Fruit fly (Drosophila melanogaster): ENCODE results near the gene CG32536.

DNA sequence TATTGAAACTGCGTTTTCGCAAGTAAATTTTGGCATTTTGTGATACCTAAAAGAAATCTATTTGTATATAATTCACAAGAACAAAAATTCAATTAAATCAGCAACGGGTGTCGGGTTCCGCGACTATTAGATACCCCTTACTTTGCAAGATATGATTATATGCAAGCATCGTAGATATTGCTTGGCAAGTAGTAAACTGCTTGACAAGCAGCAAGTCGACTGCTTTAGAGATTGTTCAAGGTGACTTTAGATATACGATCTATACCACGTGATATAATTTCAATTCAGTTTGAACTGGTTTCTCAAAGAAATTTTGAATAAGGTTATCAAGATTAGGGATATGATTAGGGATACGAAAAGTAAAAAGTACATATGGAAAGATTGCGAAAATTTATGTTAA is 1.7 kb upstream of the CG32536 start:
- TF ChIP-seq Snoo (tag; optimal IDR thresholded peaks at IDR 0.05) (no peak), CG14655 (GFP tag; optimal IDR thresholded peaks at IDR 0.05) (no peak), D1 (tag; optimal IDR thresholded peaks at IDR 0.05) (no peak), CG4496 (GFP tag; IDR thresholded peaks at IDR 0.05) (no peak), CG15710 (tag; optimal IDR thresholded peaks at IDR 0.05) (no peak), CG32121 (GFP tag; IDR thresholded peaks at IDR 0.05) (no peak), CG8159 (tag; optimal IDR thresholded peaks at IDR 0.05) (no peak), CG34367 (tag; optimal IDR thresholded peaks at IDR 0.05) (no peak), EcR (GFP tag; optimal IDR thresholded peaks at IDR 0.05) (no peak)
